Fruit fly (Drosophila melanogaster) whole organism, adult: ENCODE measurements around the gene CG14312.

Source experiments
- CG11617 ChIP-seq: fragments of 200-800 bp; sonication (Bioruptor generic); optimal IDR thresholded peaks from 2 replicates; lab custom pipeline; 2017; ENCODE audit warnings: mild to moderate bottlenecking, missing biosample characterization, missing genetic modification reagents, missing genetic modification characterization
- CG12768 ChIP-seq: fragments of 200-800 bp; sonication (Bioruptor generic); optimal IDR thresholded peaks from 2 replicates; lab custom pipeline; 2017; ENCODE audit warnings: missing biosample characterization, missing genetic modification characterization, mild to moderate bottlenecking, moderate library complexity, missing genetic modification reagents
- CG14711 ChIP-seq: fragments of 200-800 bp; sonication (Bioruptor generic); optimal IDR thresholded peaks from 2 replicates; lab custom pipeline; 2018; ENCODE audit warnings: missing biosample characterization, mild to moderate bottlenecking, missing genetic modification characterization, moderate library complexity
- CG1620 ChIP-seq: fragments of 200-800 bp; sonication (Bioruptor generic); optimal IDR thresholded peaks from 2 replicates; lab custom pipeline; 2016; ENCODE audit warnings: missing biosample characterization, missing genetic modification characterization
- CG33017 ChIP-seq: fragments of 200-800 bp; sonication (Bioruptor generic); optimal IDR thresholded peaks from 2 replicates; lab custom pipeline; 2018; ENCODE audit warnings: missing biosample characterization, mild to moderate bottlenecking, missing genetic modification characterization, moderate library complexity
- CG5204 ChIP-seq: fragments of 200-800 bp; sonication (Bioruptor generic); optimal IDR thresholded peaks from 2 replicates; lab custom pipeline; 2016; ENCODE audit warnings: missing biosample characterization, missing genetic modification characterization
- CG7045 ChIP-seq: fragments of 200-800 bp; sonication (Bioruptor generic); optimal IDR thresholded peaks from 2 replicates; lab custom pipeline; 2017; ENCODE audit warnings: missing biosample characterization, mild to moderate bottlenecking, missing genetic modification characterization
- CG7101 ChIP-seq: fragments of 200-800 bp; sonication (Bioruptor generic); optimal IDR thresholded peaks from 2 replicates; lab custom pipeline; 2018; ENCODE audit warnings: missing biosample characterization, mild to moderate bottlenecking, missing genetic modification characterization, moderate library complexity
- Clk ChIP-seq: fragments of 200-800 bp; sonication (Bioruptor generic); optimal IDR thresholded peaks from 2 replicates; lab custom pipeline; 2017; ENCODE audit warnings: missing biosample characterization, missing genetic modification characterization
- Crg-1 ChIP-seq: fragments of 200-800 bp; sonication (Bioruptor generic); optimal IDR thresholded peaks from 2 replicates; lab custom pipeline; 2016; ENCODE audit warnings: missing biosample characterization, missing genetic modification characterization
- Hr96 ChIP-seq: fragments of 200-800 bp; sonication (Bioruptor generic); optimal IDR thresholded peaks from 2 replicates; lab custom pipeline; 2016; ENCODE audit warnings: missing biosample characterization, missing genetic modification characterization
- Mnt ChIP-seq: fragments of 200-800 bp; sonication (Bioruptor generic); optimal IDR thresholded peaks from 2 replicates; lab custom pipeline; 2016; ENCODE audit warnings: missing biosample characterization, mild to moderate bottlenecking, missing genetic modification characterization
- bab1 ChIP-seq: fragments of 200-800 bp; sonication (Bioruptor generic); optimal IDR thresholded peaks from 3 replicates; lab custom pipeline; 2019; ENCODE audit warnings: missing biosample characterization, mild to moderate bottlenecking, missing genetic modification characterization, moderate library complexity
- cic ChIP-seq: fragments of 200-800 bp; sonication (Bioruptor generic); optimal IDR thresholded peaks from 2 replicates; lab custom pipeline; 2017; ENCODE audit warnings: missing biosample characterization, mild to moderate bottlenecking, missing genetic modification characterization, moderate library complexity
- cnc ChIP-seq, 2 experiments: fragments of >200 bp; optimal IDR thresholded peaks; 2 replicates each; lab custom pipeline; 2017
- kay ChIP-seq: fragments of 200-800 bp; sonication (Bioruptor generic); peaks from one replicate; lab custom pipeline; 2016; ENCODE audit warnings: missing biosample characterization, missing genetic modification characterization, borderline replicate concordance
- ovo ChIP-seq: fragments of 200-800 bp; sonication (Bioruptor generic); optimal IDR thresholded peaks from 2 replicates; lab custom pipeline; 2016; ENCODE audit warnings: missing biosample characterization, missing genetic modification characterization
- pad ChIP-seq: fragments of 200-800 bp; sonication (Bioruptor generic); optimal IDR thresholded peaks from 3 replicates; lab custom pipeline; 2017; ENCODE audit warnings: missing biosample characterization, missing genetic modification characterization, mild to moderate bottlenecking, moderate library complexity, missing genetic modification reagents
- tj ChIP-seq: fragments of 200-800 bp; sonication (Bioruptor generic); optimal IDR thresholded peaks from 3 replicates; lab custom pipeline; 2017; ENCODE audit warnings: missing biosample characterization, mild to moderate bottlenecking, missing genetic modification characterization, moderate library complexity
- toe ChIP-seq: fragments of 200-800 bp; sonication (Bioruptor generic); optimal IDR thresholded peaks from 2 replicates; lab custom pipeline; 2016; ENCODE audit warnings: missing biosample characterization, missing genetic modification characterization

The CG14312 gene

dm6 chr3R:18283441-18283840 lies at the start of gene CG14312, which contains the start of gene CG8064:
Gene CG14312, minus strand, starts transcription at chr3R:18283528.
Gene CG8064, plus strand, starts transcription at chr3R:18283660.
- TF ChIP-seq CG12768 (GFP tag; lab: Kevin White, UChicago) (no peak), CG1620 (GFP tag; lab: Kevin White, UChicago) (no peak), bab1 (GFP tag; lab: Kevin White, UChicago) (peak; percentile 11), Mnt (peak; percentile 97), CG33017 (tag; lab: Kevin White, UChicago) (no peak), CG11617 (GFP tag; lab: Kevin White, UChicago) (no peak), tj (no peak), Hr96 (GFP tag; lab: Kevin White, UChicago) (no peak)

- TF ChIP-seq bab1 (GFP tag; lab: Kevin White, UChicago): no peak
- TF ChIP-seq pad (GFP tag; lab: Kevin White, UChicago): no peak
- TF ChIP-seq CG5204 (GFP tag; lab: Kevin White, UChicago): no peak
- no peak for TF ChIP-seq Clk
- TF ChIP-seq CG33017 (tag; lab: Kevin White, UChicago): no peak
- TF ChIP-seq CG7101 (tag; lab: Kevin White, UChicago): no peak
- TF ChIP-seq kay: no peak
- no peak for TF ChIP-seq cic
- no peak for TF ChIP-seq CG11617 (GFP tag; lab: Kevin White, UChicago)
- TF ChIP-seq CG7045 (GFP tag; lab: Kevin White, UChicago): no peak
- no peak for TF ChIP-seq CG12768 (GFP tag; lab: Kevin White, UChicago)
These were observed 45.5 kb upstream of the CG14312 start, which contains the start of gene naz for dm6 chr3R:18328842-18329241. Gene naz, minus strand, starts transcription at chr3R:18328942.

dm6 chr3R:18314824-18315690 lies 31.7 kb upstream of the CG14312 start:
- TF ChIP-seq CG33017 (tag; lab: Kevin White, UChicago) (peak; percentile 84), CG7045 (GFP tag; lab: Kevin White, UChicago) (peak; percentile 13), CG7101 (tag; lab: Kevin White, UChicago) (peak; percentile 46), Mnt (no peak), cnc (optimal IDR thresholded peaks at IDR 0.05; lab: Kevin White, UChicago) (no peak), cic (peak; percentile 2), Crg-1 (no peak), CG5204 (GFP tag; lab: Kevin White, UChicago) (peak; percentile 18), CG14711 (tag; lab: Kevin White, UChicago) (peak; percentile 70), Hr96 (GFP tag; lab: Kevin White, UChicago) (peak; percentile 1), CG12768 (GFP tag; lab: Kevin White, UChicago) (peak; percentile 31)

dm6 chr3R:18314320-18314719 lies 31.0 kb upstream of the CG14312 start, which contains the start of gene PKD:
Gene PKD, minus strand, starts transcription at chr3R:18314407.
- TF ChIP-seq Mnt (peak; percentile 28), bab1 (GFP tag; lab: Kevin White, UChicago) (no peak)

dm6 chr3R:18312761-18313160 lies 29.4 kb upstream of the CG14312 start:
- TF ChIP-seq kay (peak; percentile 84), CG33017 (tag; lab: Kevin White, UChicago) (no peak), ovo (no peak), CG1620 (GFP tag; lab: Kevin White, UChicago) (no peak), CG12768 (GFP tag; lab: Kevin White, UChicago) (no peak)

- TF ChIP-seq pad (GFP tag; lab: Kevin White, UChicago): peak; percentile 32
- TF ChIP-seq CG11617 (GFP tag; lab: Kevin White, UChicago): peak; percentile 44
- TF ChIP-seq CG14711 (tag; lab: Kevin White, UChicago): no peak
- TF ChIP-seq bab1 (GFP tag; lab: Kevin White, UChicago): no peak
- TF ChIP-seq Clk: peak; percentile 42
- no peak for TF ChIP-seq Crg-1
- TF ChIP-seq kay: no peak
- no peak for TF ChIP-seq Hr96 (GFP tag; lab: Kevin White, UChicago)
- TF ChIP-seq CG1620 (GFP tag; lab: Kevin White, UChicago): no peak
- TF ChIP-seq CG7101 (tag; lab: Kevin White, UChicago): peak; percentile 59
- TF ChIP-seq CG7045 (GFP tag; lab: Kevin White, UChicago): no peak
- peak; percentile 26 for TF ChIP-seq CG12768 (GFP tag; lab: Kevin White, UChicago)
- no peak for TF ChIP-seq tj
- no peak for TF ChIP-seq CG5204 (GFP tag; lab: Kevin White, UChicago)
- peak; percentile 36 for TF ChIP-seq cic
- peak; percentile 59 for TF ChIP-seq ovo
- TF ChIP-seq CG33017 (tag; lab: Kevin White, UChicago): peak; percentile 74
- no peak for TF ChIP-seq toe (GFP tag; lab: Kevin White, UChicago)
- TF ChIP-seq Mnt: no peak
- TF ChIP-seq cnc (optimal IDR thresholded peaks at IDR 0.05; lab: Kevin White, UChicago): no peak
These were observed 28.1 kb upstream of the CG14312 start for dm6 chr3R:18311368-18311919.
